Fruit fly (Drosophila melanogaster) whole organism, adult: ENCODE results near the gene PH4alphaNE1.

Experiments used
- CG11617 ChIP-seq: fragments of 200-800 bp; sonication (Bioruptor generic); optimal IDR thresholded peaks from 2 replicates; lab custom pipeline; 2017; ENCODE audit warnings: mild to moderate bottlenecking, missing biosample characterization, missing genetic modification reagents, missing genetic modification characterization
- CG12768 ChIP-seq: fragments of 200-800 bp; sonication (Bioruptor generic); optimal IDR thresholded peaks from 2 replicates; lab custom pipeline; 2017; ENCODE audit warnings: missing biosample characterization, missing genetic modification characterization, mild to moderate bottlenecking, moderate library complexity, missing genetic modification reagents
- CG14711 ChIP-seq: fragments of 200-800 bp; sonication (Bioruptor generic); optimal IDR thresholded peaks from 2 replicates; lab custom pipeline; 2018; ENCODE audit warnings: missing biosample characterization, mild to moderate bottlenecking, missing genetic modification characterization, moderate library complexity
- CG1620 ChIP-seq: fragments of 200-800 bp; sonication (Bioruptor generic); optimal IDR thresholded peaks from 2 replicates; lab custom pipeline; 2016; ENCODE audit warnings: missing biosample characterization, missing genetic modification characterization
- CG33017 ChIP-seq: fragments of 200-800 bp; sonication (Bioruptor generic); optimal IDR thresholded peaks from 2 replicates; lab custom pipeline; 2018; ENCODE audit warnings: missing biosample characterization, mild to moderate bottlenecking, missing genetic modification characterization, moderate library complexity
- CG5204 ChIP-seq: fragments of 200-800 bp; sonication (Bioruptor generic); optimal IDR thresholded peaks from 2 replicates; lab custom pipeline; 2016; ENCODE audit warnings: missing biosample characterization, missing genetic modification characterization
- CG7045 ChIP-seq: fragments of 200-800 bp; sonication (Bioruptor generic); optimal IDR thresholded peaks from 2 replicates; lab custom pipeline; 2017; ENCODE audit warnings: missing biosample characterization, mild to moderate bottlenecking, missing genetic modification characterization
- CG7101 ChIP-seq: fragments of 200-800 bp; sonication (Bioruptor generic); optimal IDR thresholded peaks from 2 replicates; lab custom pipeline; 2018; ENCODE audit warnings: missing biosample characterization, mild to moderate bottlenecking, missing genetic modification characterization, moderate library complexity
- Clk ChIP-seq: fragments of 200-800 bp; sonication (Bioruptor generic); optimal IDR thresholded peaks from 2 replicates; lab custom pipeline; 2017; ENCODE audit warnings: missing biosample characterization, missing genetic modification characterization
- Crg-1 ChIP-seq: fragments of 200-800 bp; sonication (Bioruptor generic); optimal IDR thresholded peaks from 2 replicates; lab custom pipeline; 2016; ENCODE audit warnings: missing biosample characterization, missing genetic modification characterization
- Hr96 ChIP-seq: fragments of 200-800 bp; sonication (Bioruptor generic); optimal IDR thresholded peaks from 2 replicates; lab custom pipeline; 2016; ENCODE audit warnings: missing biosample characterization, missing genetic modification characterization
- Mnt ChIP-seq: fragments of 200-800 bp; sonication (Bioruptor generic); optimal IDR thresholded peaks from 2 replicates; lab custom pipeline; 2016; ENCODE audit warnings: missing biosample characterization, mild to moderate bottlenecking, missing genetic modification characterization
- bab1 ChIP-seq: fragments of 200-800 bp; sonication (Bioruptor generic); optimal IDR thresholded peaks from 3 replicates; lab custom pipeline; 2019; ENCODE audit warnings: missing biosample characterization, mild to moderate bottlenecking, missing genetic modification characterization, moderate library complexity
- cic ChIP-seq: fragments of 200-800 bp; sonication (Bioruptor generic); optimal IDR thresholded peaks from 2 replicates; lab custom pipeline; 2017; ENCODE audit warnings: missing biosample characterization, mild to moderate bottlenecking, missing genetic modification characterization, moderate library complexity
- cnc ChIP-seq, 2 experiments: fragments of >200 bp; optimal IDR thresholded peaks; 2 replicates each; lab custom pipeline; 2017
- kay ChIP-seq: fragments of 200-800 bp; sonication (Bioruptor generic); peaks from one replicate; lab custom pipeline; 2016; ENCODE audit warnings: missing biosample characterization, missing genetic modification characterization, borderline replicate concordance
- ovo ChIP-seq: fragments of 200-800 bp; sonication (Bioruptor generic); optimal IDR thresholded peaks from 2 replicates; lab custom pipeline; 2016; ENCODE audit warnings: missing biosample characterization, missing genetic modification characterization
- pad ChIP-seq: fragments of 200-800 bp; sonication (Bioruptor generic); optimal IDR thresholded peaks from 3 replicates; lab custom pipeline; 2017; ENCODE audit warnings: missing biosample characterization, missing genetic modification characterization, mild to moderate bottlenecking, moderate library complexity, missing genetic modification reagents
- tj ChIP-seq: fragments of 200-800 bp; sonication (Bioruptor generic); optimal IDR thresholded peaks from 3 replicates; lab custom pipeline; 2017; ENCODE audit warnings: missing biosample characterization, mild to moderate bottlenecking, missing genetic modification characterization, moderate library complexity
- toe ChIP-seq: fragments of 200-800 bp; sonication (Bioruptor generic); optimal IDR thresholded peaks from 2 replicates; lab custom pipeline; 2016; ENCODE audit warnings: missing biosample characterization, missing genetic modification characterization

Gene PH4alphaNE1

dm6 chr3R:30531989-30532653 is 32.0 kb upstream of the PH4alphaNE1 start, which contains the start of gene tmod:
TSS of gene tmod (plus strand) at chr3R:30532607.
- TF ChIP-seq pad (GFP tag; lab: Kevin White, UChicago) = peak; percentile 59
- TF ChIP-seq tj = peak; percentile 77
- TF ChIP-seq Crg-1 (GFP tag; lab: Kevin White, UChicago) = no peak
- peak; percentile 10 for TF ChIP-seq Hr96 (GFP tag; lab: Kevin White, UChicago)
- TF ChIP-seq CG14711 (tag; lab: Kevin White, UChicago) = peak; percentile 36
- TF ChIP-seq CG1620 = no peak
- TF ChIP-seq CG11617 (GFP tag; lab: Kevin White, UChicago) = no peak
- peak; percentile 18 for TF ChIP-seq bab1 (GFP tag; lab: Kevin White, UChicago)

dm6 chr3R:30531129-30531708 is 31.1 kb upstream of the PH4alphaNE1 start:
- no peak for TF ChIP-seq kay (GFP tag; lab: Kevin White, UChicago)
- no peak for TF ChIP-seq Hr96 (GFP tag; lab: Kevin White, UChicago)
- TF ChIP-seq tj = no peak
- no peak for TF ChIP-seq CG14711 (tag; lab: Kevin White, UChicago)
- no peak for TF ChIP-seq Clk (GFP tag; lab: Kevin White, UChicago)
- no peak for TF ChIP-seq toe (GFP tag; lab: Kevin White, UChicago)
- TF ChIP-seq Mnt (GFP tag; lab: Kevin White, UChicago) = no peak

- no peak for TF ChIP-seq cnc (optimal IDR thresholded peaks at IDR 0.05; lab: Kevin White, UChicago)
- no peak for TF ChIP-seq Clk (GFP tag; lab: Kevin White, UChicago)
- TF ChIP-seq pad (GFP tag; lab: Kevin White, UChicago) = no peak
- no peak for TF ChIP-seq CG7101 (tag; lab: Kevin White, UChicago)
- TF ChIP-seq CG14711 (tag; lab: Kevin White, UChicago) = no peak
- TF ChIP-seq CG1620 = no peak
- no peak for TF ChIP-seq CG5204 (GFP tag; lab: Kevin White, UChicago)
- TF ChIP-seq CG33017 = no peak
- TF ChIP-seq ovo (GFP tag; lab: Kevin White, UChicago) = no peak
- TF ChIP-seq Hr96 (GFP tag; lab: Kevin White, UChicago) = no peak
- no peak for TF ChIP-seq Crg-1 (GFP tag; lab: Kevin White, UChicago)
- TF ChIP-seq kay (GFP tag; lab: Kevin White, UChicago) = no peak
- TF ChIP-seq CG7045 (GFP tag; lab: Kevin White, UChicago) = no peak
- TF ChIP-seq tj = no peak
- no peak for TF ChIP-seq toe (GFP tag; lab: Kevin White, UChicago)
- TF ChIP-seq CG12768 (GFP tag; lab: Kevin White, UChicago) = no peak
- TF ChIP-seq cic (GFP tag; lab: Kevin White, UChicago) = no peak
- no peak for TF ChIP-seq CG11617 (GFP tag; lab: Kevin White, UChicago)
Observed at dm6 chr3R:30529570-30529969, 29.4 kb upstream of the PH4alphaNE1 start.

dm6 chr3R:30528692-30529305 is 28.7 kb upstream of the PH4alphaNE1 start:
- TF ChIP-seq CG7045 (GFP tag; lab: Kevin White, UChicago) (no peak), Crg-1 (GFP tag; lab: Kevin White, UChicago) (no peak), CG33017 (no peak), Hr96 (GFP tag; lab: Kevin White, UChicago) (no peak), CG1620 (no peak), tj (no peak), CG12768 (GFP tag; lab: Kevin White, UChicago) (no peak), cic (GFP tag; lab: Kevin White, UChicago) (no peak), Clk (GFP tag; lab: Kevin White, UChicago) (no peak), ovo (GFP tag; lab: Kevin White, UChicago) (no peak), cnc (optimal IDR thresholded peaks at IDR 0.05; lab: Kevin White, UChicago) (no peak), pad (GFP tag; lab: Kevin White, UChicago) (no peak), CG14711 (tag; lab: Kevin White, UChicago) (no peak), kay (GFP tag; lab: Kevin White, UChicago) (no peak), CG11617 (GFP tag; lab: Kevin White, UChicago) (no peak), CG7101 (tag; lab: Kevin White, UChicago) (no peak), toe (GFP tag; lab: Kevin White, UChicago) (no peak), CG5204 (GFP tag; lab: Kevin White, UChicago) (no peak), bab1 (GFP tag; lab: Kevin White, UChicago) (no peak)

- TF ChIP-seq CG33017 (peak; percentile 39), CG14711 (tag; lab: Kevin White, UChicago) (no peak), CG11617 (GFP tag; lab: Kevin White, UChicago) (no peak), cic (GFP tag; lab: Kevin White, UChicago) (no peak), cnc (optimal IDR thresholded peaks at IDR 0.05; lab: Kevin White, UChicago) (no peak), toe (GFP tag; lab: Kevin White, UChicago) (peak; percentile 26), CG12768 (GFP tag; lab: Kevin White, UChicago) (peak; percentile 29), CG7045 (GFP tag; lab: Kevin White, UChicago) (no peak), CG5204 (GFP tag; lab: Kevin White, UChicago) (no peak), kay (GFP tag; lab: Kevin White, UChicago) (peak; percentile 89), CG7101 (tag; lab: Kevin White, UChicago) (peak; percentile 8)
Observed at dm6 chr3R:30526799-30527465, 26.8 kb upstream of the PH4alphaNE1 start, which contains the start of gene jdp. TSS of gene jdp (minus strand) at chr3R:30527037.
